Worm (Caenorhabditis elegans): Measurements from ENCODE around the gene urm-1.
A peak's percentile ranks its signal among the peaks of the same experiment; 100 is the strongest.

The urm-1 gene

DNA sequence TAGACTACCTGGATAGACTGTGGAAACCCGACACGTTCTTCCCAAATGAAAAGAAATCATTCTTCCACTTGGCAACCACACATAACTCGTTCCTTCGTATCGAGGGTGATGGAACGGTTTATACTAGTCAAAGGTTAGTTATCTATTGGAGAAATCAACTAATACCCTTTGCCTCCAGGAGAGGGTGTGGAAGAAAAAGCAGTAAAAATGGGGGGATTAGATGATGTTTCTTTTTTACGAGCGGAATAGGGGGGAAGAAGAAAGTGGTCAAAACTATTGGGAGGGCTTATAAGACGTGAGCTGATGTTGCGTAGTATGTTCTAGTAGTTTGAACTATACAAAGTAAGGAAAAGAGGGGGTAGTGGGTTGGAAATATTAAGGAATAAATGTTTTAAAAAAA, 17.7 kb downstream of the urm-1 start:
- TF ChIP-seq K12H6.12 (tag; optimal IDR thresholded peaks at IDR 0.05): no peak
- TF ChIP-seq F55B11.4 (tag; optimal IDR thresholded peaks at IDR 0.05; ENCODE audit: borderline replicate concordance, insufficient read depth): no peak
- TF ChIP-seq F52B5.7 (tag; optimal IDR thresholded peaks at IDR 0.05): no peak
- TF ChIP-seq nfya-1 (tag; optimal IDR thresholded peaks at IDR 0.05; ENCODE audit: borderline replicate concordance, insufficient read depth): no peak
- no peak for TF ChIP-seq snpc-3.4 (tag; optimal IDR thresholded peaks at IDR 0.05)
- no peak for TF ChIP-seq unc-130 (GFP tag; optimal IDR thresholded peaks at IDR 0.05)
- no peak for TF ChIP-seq ekl-4 (GFP tag; IDR thresholded peaks at IDR 0.05)
- no peak for TF ChIP-seq Y53F4B.3 (GFP tag; IDR thresholded peaks at IDR 0.05)
- TF ChIP-seq ceh-40 (GFP tag; IDR thresholded peaks at IDR 0.05): no peak
- TF ChIP-seq F10E7.11 (tag; optimal IDR thresholded peaks at IDR 0.05): no peak
- TF ChIP-seq dpl-1 (GFP tag; optimal IDR thresholded peaks at IDR 0.05): no peak
- no peak for TF ChIP-seq zim-3 (tag; optimal IDR thresholded peaks at IDR 0.05)
- TF ChIP-seq ztf-6 (GFP tag; IDR thresholded peaks at IDR 0.05): no peak
- no peak for TF ChIP-seq snpc-4 (GFP tag; optimal IDR thresholded peaks at IDR 0.05)
- TF ChIP-seq snpc-4 (tag; optimal IDR thresholded peaks at IDR 0.05): no peak
- TF ChIP-seq ceh-91 (GFP tag; IDR thresholded peaks at IDR 0.05): no peak
- no peak for TF ChIP-seq hrde-1 (tag; optimal IDR thresholded peaks at IDR 0.05; ENCODE audit: borderline replicate concordance)
- TF ChIP-seq ceh-27 (GFP tag; optimal IDR thresholded peaks at IDR 0.05): no peak
- TF ChIP-seq tlf-1 (GFP tag; optimal IDR thresholded peaks at IDR 0.05): no peak

DNA sequence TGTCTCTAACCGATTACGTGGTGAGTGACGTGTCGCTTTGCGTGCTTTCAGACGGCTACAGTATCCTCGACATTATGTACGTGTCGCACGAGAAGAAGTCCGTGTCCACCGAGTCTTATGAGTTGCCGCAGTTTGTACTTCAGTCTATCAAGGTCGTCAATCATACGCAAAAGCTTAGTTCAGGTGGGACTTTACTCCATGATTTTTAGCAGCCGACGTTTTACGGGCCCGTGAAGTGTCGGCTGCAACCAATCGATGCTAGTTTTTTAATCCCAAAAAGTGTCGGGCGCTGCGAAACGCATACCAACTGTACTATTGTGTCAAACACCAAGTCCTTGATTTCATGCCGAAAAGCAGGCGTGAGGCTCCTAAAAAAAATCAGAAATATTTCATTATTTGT, 19.5 kb downstream of the urm-1 start:
- TF ChIP-seq snpc-4 (GFP tag; optimal IDR thresholded peaks at IDR 0.05) (peak; percentile 21), snpc-4 (tag; optimal IDR thresholded peaks at IDR 0.05) (peak in 3 of 4 experiments; percentile 53 to 74 (median 59)), F52B5.7 (tag; optimal IDR thresholded peaks at IDR 0.05) (no peak)

DNA sequence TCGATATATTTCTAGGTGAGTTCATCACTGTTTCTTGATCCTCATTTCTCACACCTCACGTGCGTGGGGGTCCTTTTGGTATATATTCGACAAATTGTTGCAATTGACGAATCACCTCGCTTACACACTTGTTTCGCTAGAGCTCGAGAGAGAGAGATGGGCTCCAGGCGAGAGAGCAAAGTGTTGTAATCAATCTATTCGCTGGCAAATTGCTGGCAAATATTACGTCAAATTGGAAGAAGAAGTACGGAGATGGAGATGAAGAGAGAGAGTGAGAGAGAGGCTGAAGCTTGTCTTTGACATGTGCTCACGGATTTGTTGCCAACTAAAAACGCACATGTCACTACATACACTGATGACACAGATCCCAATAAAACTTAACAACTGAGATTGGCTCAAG, 20.6 kb downstream of the urm-1 start:
- TF ChIP-seq bed-1 (GFP tag; IDR thresholded peaks at IDR 0.05): no peak
- TF ChIP-seq cebp-1 (GFP tag; IDR thresholded peaks at IDR 0.05): no peak
- TF ChIP-seq cebp-1 (tag; optimal IDR thresholded peaks at IDR 0.05): peak; percentile 3

DNA sequence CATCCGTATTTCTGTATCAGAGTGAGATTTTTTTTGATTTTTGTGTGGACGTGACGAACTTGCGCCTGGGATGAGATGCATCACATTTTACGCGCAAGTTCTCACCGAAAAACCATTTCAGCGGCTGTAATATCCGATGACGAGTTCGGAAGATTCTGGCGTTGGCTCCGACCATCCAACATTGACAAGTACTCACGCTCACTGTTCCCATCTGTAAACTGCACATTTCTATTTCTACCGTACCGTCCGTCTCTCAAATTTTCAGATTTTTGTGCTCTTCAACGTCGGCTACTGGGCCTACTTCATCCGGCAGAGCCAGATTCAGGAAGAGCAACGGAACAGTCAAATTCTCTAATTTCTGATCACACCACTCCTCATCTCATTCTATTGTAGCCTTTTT, 22.2 kb downstream of the urm-1 start:
- TF ChIP-seq madf-3 (GFP tag; IDR thresholded peaks at IDR 0.05) (0 out of 2 replicates have a peak, but pooled peaks have one; percentile 65), Y67H2A.10 (GFP tag; conservative IDR thresholded peaks at IDR 0.05) (no peak)

DNA sequence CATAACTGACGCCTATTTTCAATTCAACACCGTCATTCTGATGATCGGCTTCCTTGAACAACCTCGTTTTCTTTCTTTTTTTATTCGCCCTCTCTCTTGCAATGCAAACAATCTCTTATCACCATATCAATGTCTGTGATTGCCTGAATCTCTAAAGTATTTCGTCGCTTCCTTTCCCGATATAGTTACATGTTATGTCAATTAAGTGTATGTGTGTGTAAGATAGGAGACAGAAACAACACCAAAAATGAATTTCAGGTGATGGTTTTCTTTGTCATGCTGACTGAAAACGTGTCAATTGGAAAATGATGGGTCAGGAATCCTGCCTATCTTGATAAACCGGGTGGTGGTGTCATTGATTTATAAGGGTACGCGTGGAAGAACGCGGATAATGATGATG, 28.0 kb downstream of the urm-1 start:
- TF ChIP-seq gei-17 (GFP tag; optimal IDR thresholded peaks at IDR 0.05) (no peak), madf-10 (tag; optimal IDR thresholded peaks at IDR 0.05) (peak; percentile 40), him-1 (tag; optimal IDR thresholded peaks at IDR 0.05) (no peak), F49E8.2 (tag; optimal IDR thresholded peaks at IDR 0.05; ENCODE audit: insufficient read depth) (no peak), nhr-80 (tag; optimal IDR thresholded peaks at IDR 0.05) (peak; percentile 96), F23B12.7 (tag; optimal IDR thresholded peaks at IDR 0.05; ENCODE audit: insufficient read depth) (no peak), pha-4 (tag; optimal IDR thresholded peaks at IDR 0.05) (no peak), lin-26 (GFP tag; IDR thresholded peaks at IDR 0.05) (no peak), tbx-9 (tag; optimal IDR thresholded peaks at IDR 0.05; ENCODE audit: borderline replicate concordance) (no peak), ztf-6 (GFP tag; IDR thresholded peaks at IDR 0.05) (no peak), dpl-1 (GFP tag; optimal IDR thresholded peaks at IDR 0.05) (no peak), lin-40 (tag; optimal IDR thresholded peaks at IDR 0.05) (peak; percentile 30), F37B4.10 (GFP tag; IDR thresholded peaks at IDR 0.05) (no peak), ceh-27 (GFP tag; optimal IDR thresholded peaks at IDR 0.05) (no peak), ztf-26 (tag; optimal IDR thresholded peaks at IDR 0.05) (peak; percentile 15), cebp-2 (GFP tag; IDR thresholded peaks at IDR 0.05) (no peak), dox-1 (GFP tag; IDR thresholded peaks at IDR 0.05) (peak; percentile 69), attf-3 (GFP tag; conservative IDR thresholded peaks at IDR 0.05) (no peak), madf-6 (GFP tag; IDR thresholded peaks at IDR 0.05) (no peak), sdz-38 (tag; optimal IDR thresholded peaks at IDR 0.05) (no peak), egl-18 (GFP tag; IDR thresholded peaks at IDR 0.05) (no peak), bed-2 (GFP tag; IDR thresholded peaks at IDR 0.05) (no peak)
